Worm (Caenorhabditis elegans): ENCODE measurements around the gene F57B1.9.

Gene F57B1.9

ce11 chrV:13173718-13174117 is 24.0 kb downstream of the F57B1.9 start:
- TF ChIP-seq elt-1 (tag; optimal IDR thresholded peaks at IDR 0.05) (no peak), snpc-4 (tag; optimal IDR thresholded peaks at IDR 0.05) (no peak), fos-1 (tag; optimal IDR thresholded peaks at IDR 0.05) (peak; percentile 32), sma-9 (GFP tag; optimal IDR thresholded peaks at IDR 0.05) (peak; percentile 47), sma-9 (tag; optimal IDR thresholded peaks at IDR 0.05) (no peak)

- TF ChIP-seq elt-3 (tag; optimal IDR thresholded peaks at IDR 0.05), result no peak
- no peak for TF ChIP-seq lin-13 (GFP tag; optimal IDR thresholded peaks at IDR 0.05)
- no peak for TF ChIP-seq nhr-77 (tag; optimal IDR thresholded peaks at IDR 0.05)
- no peak for TF ChIP-seq dmd-4 (tag; optimal IDR thresholded peaks at IDR 0.05)
- no peak for TF ChIP-seq nhr-25 (tag; optimal IDR thresholded peaks at IDR 0.05)
These were observed 27.2 kb downstream of the F57B1.9 start for ce11 chrV:13170497-13170896.

- TF ChIP-seq unc-55 (GFP tag; optimal IDR thresholded peaks at IDR 0.05) (peak; percentile 6), C34F6.9 (tag; optimal IDR thresholded peaks at IDR 0.05) (no peak), zag-1 (tag; optimal IDR thresholded peaks at IDR 0.05) (peak; percentile 35), lin-13 (GFP tag; optimal IDR thresholded peaks at IDR 0.05) (no peak), nhr-237 (tag; optimal IDR thresholded peaks at IDR 0.05) (no peak), mab-5 (tag; optimal IDR thresholded peaks at IDR 0.05) (no peak), ztf-1 (GFP tag; conservative IDR thresholded peaks at IDR 0.05) (no peak), elt-1 (tag; optimal IDR thresholded peaks at IDR 0.05) (no peak), sem-4 (tag; optimal IDR thresholded peaks at IDR 0.05) (no peak), Y55F3AM.14 (GFP tag; optimal IDR thresholded peaks at IDR 0.05) (no peak), sma-9 (GFP tag; optimal IDR thresholded peaks at IDR 0.05) (no peak), sma-9 (tag; optimal IDR thresholded peaks at IDR 0.05) (no peak)
These were observed 31.1 kb downstream of the F57B1.9 start for ce11 chrV:13166582-13166981.

- TF ChIP-seq ceh-16 (tag; optimal IDR thresholded peaks at IDR 0.05), result no peak
These were observed 32.5 kb downstream of the F57B1.9 start for ce11 chrV:13165244-13165643.

- TF ChIP-seq crh-2 (tag; optimal IDR thresholded peaks at IDR 0.05) (peak; percentile 19), sma-9 (GFP tag; optimal IDR thresholded peaks at IDR 0.05) (peak; percentile 19), sma-9 (tag; optimal IDR thresholded peaks at IDR 0.05) (no peak), ceh-82 (tag; optimal IDR thresholded peaks at IDR 0.05) (no peak), ztf-1 (GFP tag; conservative IDR thresholded peaks at IDR 0.05) (no peak), fos-1 (tag; optimal IDR thresholded peaks at IDR 0.05) (peak; percentile 88), ama-1 (optimal IDR thresholded peaks at IDR 0.05) (no peak), nhr-129 (tag; optimal IDR thresholded peaks at IDR 0.05) (peak; percentile 28), sma-3 (GFP tag; optimal IDR thresholded peaks at IDR 0.05) (peak; percentile 18), gmeb-1 (tag; optimal IDR thresholded peaks at IDR 0.05) (peak; percentile 34), nhr-11 (tag; optimal IDR thresholded peaks at IDR 0.05) (no peak)
These were observed 33.9 kb downstream of the F57B1.9 start for ce11 chrV:13163841-13164240.

ce11 chrV:13162885-13163284 is 34.8 kb downstream of the F57B1.9 start:
- TF ChIP-seq snpc-4 (tag; optimal IDR thresholded peaks at IDR 0.05), result peak; percentile 93
- no peak for TF ChIP-seq unc-62 (GFP tag; optimal IDR thresholded peaks at IDR 0.05)

ce11 chrV:13161052-13161451 is 36.7 kb downstream of the F57B1.9 start:
- TF ChIP-seq nhr-11 (tag; optimal IDR thresholded peaks at IDR 0.05), result no peak
- no peak for TF ChIP-seq elt-3 (tag; optimal IDR thresholded peaks at IDR 0.05)
- no peak for TF ChIP-seq mab-5 (tag; optimal IDR thresholded peaks at IDR 0.05)
- TF ChIP-seq alr-1 (tag; optimal IDR thresholded peaks at IDR 0.05), result no peak
- no peak for TF ChIP-seq C34F6.9 (tag; optimal IDR thresholded peaks at IDR 0.05)
- TF ChIP-seq F13H6.1 (tag; optimal IDR thresholded peaks at IDR 0.05), result no peak
- TF ChIP-seq aly-2 (tag; optimal IDR thresholded peaks at IDR 0.05), result no peak
- no peak for TF ChIP-seq snpc-4 (tag; optimal IDR thresholded peaks at IDR 0.05)
- TF ChIP-seq nhr-6 (tag; optimal IDR thresholded peaks at IDR 0.05), result no peak
- no peak for TF ChIP-seq ztf-4 (tag; optimal IDR thresholded peaks at IDR 0.05)
- TF ChIP-seq lsy-2 (tag; optimal IDR thresholded peaks at IDR 0.05), result no peak

Measured in whole organism, L2 larva.